Fruit fly (Drosophila melanogaster) whole organism, embryonic: ENCODE measurements around the gene Pi3K21B.

ENCODE experiments used
- Atf6 ChIP-seq: fragments of 200-800 bp; sonication (Bioruptor generic); IDR thresholded peaks from 2 replicates; pipeline ENCODE4 v1.3.6; 2022; ENCODE audit warnings: missing biosample characterization, missing genetic modification characterization
- BEAF-32 ChIP-seq: fragments of 200-800 bp; sonication (Bioruptor generic); optimal IDR thresholded peaks from 3 replicates; lab custom pipeline; 2017; ENCODE audit warnings: missing biosample characterization, missing genetic modification characterization, mild to moderate bottlenecking, moderate library complexity, missing genetic modification reagents
- BtbVII ChIP-seq: fragments of 200-800 bp; sonication (Bioruptor generic); optimal IDR thresholded peaks from 3 replicates; lab custom pipeline; 2017; ENCODE audit warnings: missing biosample characterization, mild to moderate bottlenecking, missing genetic modification characterization
- CG10147 ChIP-seq: fragments of 200-800 bp; sonication (Bioruptor generic); optimal IDR thresholded peaks from 2 replicates; lab custom pipeline; 2019; ENCODE audit warnings: missing biosample characterization, mild to moderate bottlenecking, missing genetic modification characterization, moderate library complexity
- CG1024 ChIP-seq: fragments of 200-800 bp; sonication (Bioruptor generic); IDR thresholded peaks from 2 replicates; pipeline ENCODE4 v1.3.6; 2022; ENCODE audit warnings: missing biosample characterization, missing genetic modification characterization
- CG12219 ChIP-seq: fragments of 200-800 bp; sonication (Bioruptor generic); optimal IDR thresholded peaks from 3 replicates; lab custom pipeline; 2018; ENCODE audit warnings: missing biosample characterization, mild to moderate bottlenecking, missing genetic modification characterization
- CG15514 ChIP-seq: fragments of 200-800 bp; sonication (Bioruptor generic); optimal IDR thresholded peaks from 3 replicates; lab custom pipeline; 2017; ENCODE audit warnings: missing biosample characterization, missing genetic modification characterization, mild to moderate bottlenecking, moderate library complexity, missing genetic modification reagents
- CG17328 ChIP-seq: fragments of 200-800 bp; sonication (Bioruptor generic); IDR thresholded peaks from 2 replicates; pipeline ENCODE4 v1.3.6; 2022; ENCODE audit warnings: missing biosample characterization, missing genetic modification characterization
- CG17361 ChIP-seq: fragments of 200-800 bp; sonication (Bioruptor generic); IDR thresholded peaks from 3 replicates; pipeline ENCODE4 v1.3.6; 2022; ENCODE audit warnings: missing biosample characterization, missing genetic modification characterization
- CG17912 ChIP-seq: fragments of 200-800 bp; sonication (Bioruptor generic); optimal IDR thresholded peaks from 2 replicates; lab custom pipeline; 2018; ENCODE audit warnings: missing biosample characterization, mild to moderate bottlenecking, missing genetic modification characterization
- CG18476 ChIP-seq: fragments of 200-800 bp; sonication (Bioruptor generic); optimal IDR thresholded peaks from 2 replicates; lab custom pipeline; 2016; ENCODE audit warnings: missing biosample characterization, mild to moderate bottlenecking, missing genetic modification characterization
- CG18599 ChIP-seq: fragments of 200-800 bp; sonication (Bioruptor generic); optimal IDR thresholded peaks from 3 replicates; lab custom pipeline; 2017; ENCODE audit warnings: missing biosample characterization, missing genetic modification characterization, mild to moderate bottlenecking, moderate library complexity, missing genetic modification reagents
- CG2120 ChIP-seq: fragments of 200-800 bp; sonication (Bioruptor generic); optimal IDR thresholded peaks from 3 replicates; lab custom pipeline; 2016; ENCODE audit warnings: missing biosample characterization, missing genetic modification characterization
- CG34224 ChIP-seq: fragments of 200-800 bp; sonication (Bioruptor generic); IDR thresholded peaks from 3 replicates; pipeline ENCODE4 v1.3.6; 2022; ENCODE audit warnings: missing biosample characterization, missing genetic modification characterization; ENCODE audit not compliant: partially characterized antibody
- CG7372 ChIP-seq: fragments of 200-800 bp; sonication (Bioruptor generic); IDR thresholded peaks from 2 replicates; pipeline ENCODE4 v1.3.6; 2022; ENCODE audit warnings: missing biosample characterization, missing genetic modification characterization
- CG7745 ChIP-seq: fragments of 200-800 bp; sonication (Bioruptor generic); optimal IDR thresholded peaks from 2 replicates; lab custom pipeline; 2018; ENCODE audit warnings: missing biosample characterization, mild to moderate bottlenecking, missing genetic modification characterization, moderate library complexity
- CG8089 ChIP-seq: fragments of 200-800 bp; sonication (Bioruptor generic); optimal IDR thresholded peaks from 3 replicates; lab custom pipeline; 2016; ENCODE audit warnings: missing biosample characterization, missing genetic modification characterization
- CG8281 ChIP-seq: fragments of 200-800 bp; sonication (Bioruptor generic); optimal IDR thresholded peaks from 2 replicates; lab custom pipeline; 2018; ENCODE audit warnings: missing biosample characterization, mild to moderate bottlenecking, missing genetic modification characterization, moderate library complexity
- E2f1 ChIP-seq: fragments of 200-800 bp; sonication (Bioruptor generic); IDR thresholded peaks from 2 replicates; pipeline ENCODE4 v1.3.6; 2022; ENCODE audit warnings: missing biosample characterization, missing genetic modification characterization
- E2f2 ChIP-seq: fragments of 200-800 bp; sonication (Bioruptor generic); IDR thresholded peaks from 2 replicates; pipeline ENCODE4 v1.3.6; 2022; ENCODE audit warnings: missing biosample characterization, missing genetic modification characterization
- Ets97D ChIP-seq: fragments of 200-800 bp; sonication (Bioruptor generic); optimal IDR thresholded peaks from 3 replicates; lab custom pipeline; 2016; ENCODE audit warnings: missing biosample characterization, missing genetic modification characterization
- Fer1 ChIP-seq: fragments of 200-800 bp; sonication (Bioruptor generic); optimal IDR thresholded peaks from 2 replicates; lab custom pipeline; 2017; ENCODE audit warnings: missing biosample characterization, mild to moderate bottlenecking, missing genetic modification characterization
- H15 ChIP-seq: fragments of 200-800 bp; sonication (Bioruptor generic); IDR thresholded peaks from 3 replicates; pipeline ENCODE4 v1.3.6; 2022; ENCODE audit warnings: missing biosample characterization, missing genetic modification characterization
- Hsf ChIP-seq: fragments of 200-800 bp; sonication (Bioruptor generic); optimal IDR thresholded peaks from 3 replicates; lab custom pipeline; 2016; ENCODE audit warnings: missing biosample characterization, missing genetic modification characterization
- Lpt ChIP-seq: fragments of >200 bp; optimal IDR thresholded peaks from 2 replicates; lab custom pipeline; 2018; ENCODE audit warnings: missing biosample characterization, missing genetic modification characterization
- Max ChIP-seq: fragments of 200-800 bp; sonication (Bioruptor generic); optimal IDR thresholded peaks from 2 replicates; lab custom pipeline; 2016; ENCODE audit warnings: missing biosample characterization, mild to moderate bottlenecking, missing genetic modification characterization
- Rx ChIP-seq: fragments of 200-800 bp; sonication (Bioruptor generic); IDR thresholded peaks from 2 replicates; pipeline ENCODE4 v1.3.6; 2022; ENCODE audit warnings: missing biosample characterization, missing genetic modification characterization
- Sry-β ChIP-seq: fragments of 200-800 bp; sonication (Bioruptor generic); optimal IDR thresholded peaks from 2 replicates; lab custom pipeline; 2018; ENCODE audit warnings: missing biosample characterization, mild to moderate bottlenecking, missing genetic modification characterization, moderate library complexity
- Trl ChIP-seq, 3 experiments: fragments of >200 bp in 2 of 3; fragments of 200-800 bp in 1 of 3; sonication (Bioruptor generic) in 1 of 3; optimal IDR thresholded peaks; 2 replicates in 1 of 3; 3 replicates in 2 of 3; lab custom pipeline; 2016 to 2017; ENCODE audit warnings: missing biosample characterization in 1 of 3, missing genetic modification characterization in 1 of 3
- ab ChIP-seq: fragments of 200-800 bp; sonication (Bioruptor generic); optimal IDR thresholded peaks from 2 replicates; lab custom pipeline; 2016; ENCODE audit warnings: missing biosample characterization, missing genetic modification characterization
- corto ChIP-seq: fragments of 200-800 bp; sonication (Bioruptor generic); optimal IDR thresholded peaks from 2 replicates; lab custom pipeline; 2016; ENCODE audit warnings: missing biosample characterization, mild to moderate bottlenecking, missing genetic modification characterization, moderate library complexity
- gcm2 ChIP-seq: fragments of 200-800 bp; sonication (Bioruptor generic); optimal IDR thresholded peaks from 2 replicates; lab custom pipeline; 2016; ENCODE audit warnings: missing biosample characterization, missing genetic modification characterization
- gsb ChIP-seq: fragments of 200-800 bp; sonication (Bioruptor generic); IDR thresholded peaks from 2 replicates; pipeline ENCODE4 v1.3.6; 2022; ENCODE audit warnings: missing biosample characterization, missing genetic modification characterization
- insv ChIP-seq, 2 experiments: fragments of 200-800 bp; sonication (Bioruptor generic); optimal IDR thresholded peaks; 3 replicates each; lab custom pipeline; 2016 to 2018; ENCODE audit warnings: missing biosample characterization in 2 of 2, missing genetic modification characterization in 2 of 2
- jigr1 ChIP-seq: fragments of 200-800 bp; sonication (Bioruptor generic); IDR thresholded peaks from 3 replicates; pipeline ENCODE4 v1.3.6; 2022; ENCODE audit warnings: missing biosample characterization, missing genetic modification characterization
- kay ChIP-seq: fragments of 200-800 bp; sonication (Bioruptor generic); optimal IDR thresholded peaks from 2 replicates; lab custom pipeline; 2016; ENCODE audit warnings: missing biosample characterization, missing genetic modification characterization
- klu ChIP-seq: fragments of 200-800 bp; sonication (Bioruptor generic); IDR thresholded peaks from 2 replicates; pipeline ENCODE4 v1.3.6; 2022; ENCODE audit warnings: missing biosample characterization, missing genetic modification characterization
- maf-S ChIP-seq: fragments of 200-800 bp; sonication (Bioruptor generic); optimal IDR thresholded peaks from 2 replicates; lab custom pipeline; 2016; ENCODE audit warnings: missing biosample characterization, missing genetic modification characterization
- nom ChIP-seq: fragments of 200-800 bp; sonication (Bioruptor generic); optimal IDR thresholded peaks from 2 replicates; lab custom pipeline; 2017; ENCODE audit warnings: missing biosample characterization, missing genetic modification characterization, mild to moderate bottlenecking, moderate library complexity, missing genetic modification reagents
- phol ChIP-seq: fragments of 200-800 bp; sonication (Bioruptor generic); optimal IDR thresholded peaks from 3 replicates; lab custom pipeline; 2018; ENCODE audit warnings: missing biosample characterization, mild to moderate bottlenecking, missing genetic modification characterization, moderate library complexity
- psq ChIP-seq: fragments of 200-800 bp; sonication (Bioruptor generic); optimal IDR thresholded peaks from 2 replicates; lab custom pipeline; 2017; ENCODE audit warnings: missing biosample characterization, missing genetic modification characterization
- pzg ChIP-seq: fragments of 200-800 bp; sonication (Bioruptor generic); optimal IDR thresholded peaks from 3 replicates; lab custom pipeline; 2018; ENCODE audit warnings: missing biosample characterization, mild to moderate bottlenecking, missing genetic modification characterization, moderate library complexity
- rib ChIP-seq: fragments of 200-800 bp; sonication (Bioruptor generic); IDR thresholded peaks from 2 replicates; pipeline ENCODE4 v1.3.6; 2022; ENCODE audit warnings: missing biosample characterization, missing genetic modification characterization
- sens ChIP-seq: fragments of 200-800 bp; sonication (Bioruptor generic); peaks from one replicate; lab custom pipeline; 2016; ENCODE audit warnings: missing biosample characterization, missing genetic modification characterization
- sisA ChIP-seq: fragments of 200-800 bp; sonication (Bioruptor generic); IDR thresholded peaks from 2 replicates; pipeline ENCODE4 v1.3.6; 2022; ENCODE audit warnings: missing biosample characterization, missing genetic modification characterization
- tna ChIP-seq: fragments of 200-800 bp; sonication (Bioruptor generic); IDR thresholded peaks from 2 replicates; pipeline ENCODE4 v1.3.6; 2022; ENCODE audit warnings: missing biosample characterization, missing genetic modification characterization; ENCODE audit not compliant: partially characterized antibody
- unc-4 ChIP-seq: fragments of 200-800 bp; sonication (Bioruptor generic); IDR thresholded peaks from 2 replicates; pipeline ENCODE4 v1.3.6; 2022; ENCODE audit warnings: missing biosample characterization, missing genetic modification characterization; ENCODE audit not compliant: partially characterized antibody
- wdn ChIP-seq: fragments of 200-800 bp; sonication (Bioruptor generic); IDR thresholded peaks from 2 replicates; pipeline ENCODE4 v1.3.6; 2022; ENCODE audit warnings: missing biosample characterization, missing genetic modification characterization
- wor ChIP-seq: fragments of 200-800 bp; sonication (Bioruptor generic); IDR thresholded peaks from 2 replicates; pipeline ENCODE4 v1.3.6; 2022; ENCODE audit warnings: missing biosample characterization, missing genetic modification characterization
- z ChIP-seq: fragments of 200-800 bp; sonication (Bioruptor generic); IDR thresholded peaks from 3 replicates; pipeline ENCODE4 v1.3.6; 2022; ENCODE audit warnings: missing biosample characterization, missing genetic modification characterization

Gene Pi3K21B

DNA sequence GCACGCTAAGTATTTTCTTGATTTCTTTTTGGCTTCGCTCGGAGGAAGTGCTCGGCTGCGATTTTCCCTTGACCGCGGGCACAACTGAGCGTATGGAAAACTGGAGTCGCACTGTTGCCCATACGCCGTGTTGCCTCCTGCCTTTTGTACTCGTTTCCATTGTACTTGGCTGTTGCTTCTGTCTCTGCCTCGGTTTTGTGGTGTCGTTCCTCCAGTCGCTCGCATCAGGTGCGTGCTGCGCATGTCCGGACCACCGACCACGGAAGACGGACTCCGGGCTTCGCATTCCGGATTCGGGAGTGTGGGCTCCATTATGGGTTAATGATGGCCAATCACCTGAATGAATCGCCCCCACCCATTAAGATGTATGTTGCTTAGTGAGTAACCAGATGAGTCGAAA is 6.0 kb upstream of the Pi3K21B start, which contains the start of gene CG3625 (continued):
- TF ChIP-seq phol (tag; lab: Kevin White, UChicago) (no peak), unc-4 (GFP tag; lab: Robert Waterston, UW) (no peak), tna (GFP tag; lab: Robert Waterston, UW) (no peak), CG18476 (GFP tag; lab: Kevin White, UChicago) (no peak), nom (GFP tag; lab: Kevin White, UChicago) (no peak), CG7372 (GFP tag; lab: Robert Waterston, UW) (0 out of 2 replicates have a peak, but pooled peaks have one; percentile 43), psq (GFP tag; lab: Kevin White, UChicago) (no peak), gsb (GFP tag; lab: Robert Waterston, UW) (no peak), CG12219 (GFP tag; lab: Kevin White, UChicago) (no peak), CG2120 (GFP tag; lab: Kevin White, UChicago) (no peak), Sry-β (GFP tag; lab: Kevin White, UChicago) (no peak), Lpt (GFP tag; lab: Kevin White, UChicago) (no peak), CG17912 (GFP tag; lab: Kevin White, UChicago) (no peak), rib (GFP tag; lab: Robert Waterston, UW) (no peak), E2f1 (GFP tag; lab: Robert Waterston, UW) (no peak), Hsf (GFP tag; lab: Kevin White, UChicago) (no peak), CG1024 (no peak), sens (peak; percentile 9), jigr1 (GFP tag; lab: Robert Waterston, UW) (no peak)

DNA sequence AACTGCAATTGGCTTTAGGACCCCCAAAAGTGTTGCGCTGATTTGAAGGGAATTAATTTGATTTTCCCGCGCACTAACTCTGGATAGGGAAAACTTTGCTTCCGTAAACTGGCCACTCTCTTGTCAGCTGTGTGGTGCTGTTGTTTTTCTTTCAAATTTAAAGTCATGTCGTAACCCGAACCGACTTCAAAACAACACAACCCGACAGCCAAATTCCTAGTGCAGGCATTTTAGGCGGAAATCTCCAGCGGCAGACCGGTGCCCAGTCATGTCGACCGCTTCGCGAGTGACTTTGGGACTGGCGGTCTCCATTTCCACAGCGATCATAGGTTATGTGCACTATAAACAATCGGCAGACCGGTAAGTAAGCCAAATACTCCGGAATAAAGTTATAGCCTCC is 5.4 kb upstream of the Pi3K21B start, which contains the start of gene CG11562:
CG11562 (plus strand) TSS at position 119 of the 400 bp plus-strand sequence.
- TF ChIP-seq sisA (GFP tag; lab: Robert Waterston, UW) (no peak), CG17361 (no peak), wor (no peak), CG34224 (GFP tag; lab: Robert Waterston, UW) (no peak), CG8089 (GFP tag; lab: Kevin White, UChicago) (no peak), Rx (GFP tag; lab: Robert Waterston, UW) (no peak), pzg (GFP tag; lab: Kevin White, UChicago) (peak; percentile 63), Atf6 (GFP tag; lab: Robert Waterston, UW) (no peak), CG18599 (no peak), BEAF-32 (GFP tag; lab: Kevin White, UChicago) (peak; percentile 10), Max (GFP tag; lab: Kevin White, UChicago) (no peak), Fer1 (GFP tag; lab: Kevin White, UChicago) (no peak), maf-S (GFP tag; lab: Kevin White, UChicago) (no peak), E2f2 (GFP tag; lab: Robert Waterston, UW) (peak; percentile 91), gcm2 (no peak), corto (GFP tag; lab: Kevin White, UChicago) (no peak), H15 (GFP tag; lab: Robert Waterston, UW) (no peak), klu (GFP tag; lab: Robert Waterston, UW) (no peak), BtbVII (GFP tag; lab: Kevin White, UChicago) (no peak), z (GFP tag; lab: Robert Waterston, UW) (no peak), kay (no peak), CG18476 (GFP tag; lab: Kevin White, UChicago) (no peak), Trl (optimal IDR thresholded peaks at IDR 0.05; lab: Kevin White, UChicago) (no peak), Trl (GFP tag; optimal IDR thresholded peaks at IDR 0.05; lab: Kevin White, UChicago) (no peak), CG17328 (no peak), ab (GFP tag; lab: Kevin White, UChicago) (no peak), CG10147 (GFP tag; lab: Kevin White, UChicago) (no peak), CG7745 (no peak), CG15514 (GFP tag; lab: Kevin White, UChicago) (peak; percentile 63), wdn (GFP tag; lab: Robert Waterston, UW) (no peak), CG8281 (tag; lab: Kevin White, UChicago) (no peak), Ets97D (GFP tag; lab: Kevin White, UChicago) (no peak), insv (GFP tag; optimal IDR thresholded peaks at IDR 0.05; lab: Kevin White, UChicago) (no peak)
